Fruit fly (Drosophila melanogaster) whole organism, embryonic: ENCODE results near the gene CG17376.

ENCODE experiments used
- Awh ChIP-seq: fragments of 200-800 bp; sonication (Bioruptor generic); IDR thresholded peaks from 2 replicates; pipeline ENCODE4, ENCODE4 v1.3.6; 2022; ENCODE audit warnings: missing biosample characterization, missing genetic modification characterization
- BtbVII ChIP-seq: fragments of 200-800 bp; sonication (Bioruptor generic); optimal IDR thresholded peaks from 3 replicates; lab custom pipeline; 2017; ENCODE audit warnings: missing biosample characterization, mild to moderate bottlenecking, missing genetic modification characterization
- CG10147 ChIP-seq: fragments of 200-800 bp; sonication (Bioruptor generic); optimal IDR thresholded peaks from 2 replicates; lab custom pipeline; 2019; ENCODE audit warnings: missing biosample characterization, mild to moderate bottlenecking, missing genetic modification characterization, moderate library complexity
- CG10431 ChIP-seq: fragments of 200-800 bp; sonication (Bioruptor generic); optimal IDR thresholded peaks from 3 replicates; lab custom pipeline; 2018; ENCODE audit warnings: missing biosample characterization, mild to moderate bottlenecking, missing genetic modification characterization
- CG10543 ChIP-seq: fragments of 200-800 bp; sonication (Bioruptor generic); optimal IDR thresholded peaks from 3 replicates; lab custom pipeline; 2017; ENCODE audit warnings: missing biosample characterization, mild to moderate bottlenecking, missing genetic modification characterization, moderate library complexity
- CG13287 ChIP-seq: fragments of 200-800 bp; sonication (Bioruptor generic); IDR thresholded peaks from 2 replicates; pipeline ENCODE4 v1.3.6; 2022; ENCODE audit warnings: missing biosample characterization, missing genetic modification characterization; ENCODE audit not compliant: partially characterized antibody
- CG13296 ChIP-seq: fragments of 200-800 bp; sonication (Bioruptor generic); optimal IDR thresholded peaks from 3 replicates; lab custom pipeline; 2018; ENCODE audit warnings: missing biosample characterization, mild to moderate bottlenecking, missing genetic modification characterization
- CG18011 ChIP-seq: fragments of 200-800 bp; sonication (Bioruptor generic); optimal IDR thresholded peaks from 2 replicates; lab custom pipeline; 2017; ENCODE audit warnings: missing biosample characterization, missing genetic modification characterization, mild to moderate bottlenecking, moderate library complexity, missing genotype
- CG3407 ChIP-seq: fragments of 200-800 bp; sonication (Bioruptor generic); optimal IDR thresholded peaks from 2 replicates; lab custom pipeline; 2018; ENCODE audit warnings: missing biosample characterization, mild to moderate bottlenecking, missing genetic modification characterization
- CG4360 ChIP-seq: fragments of 200-800 bp; sonication (Bioruptor generic); IDR thresholded peaks from 2 replicates; pipeline ENCODE4 v1.3.6; 2022; ENCODE audit warnings: missing biosample characterization, missing genetic modification characterization
- CG4424 ChIP-seq: fragments of 200-800 bp; sonication (Bioruptor generic); optimal IDR thresholded peaks from 3 replicates; lab custom pipeline; 2016; ENCODE audit warnings: missing biosample characterization, missing genetic modification characterization
- CG6272 ChIP-seq: fragments of 200-800 bp; sonication (Bioruptor generic); IDR thresholded peaks from 2 replicates; pipeline ENCODE4 v1.3.6; 2022; ENCODE audit warnings: missing biosample characterization, missing genetic modification characterization
- CG6654 ChIP-seq: fragments of 200-800 bp; sonication (Bioruptor generic); optimal IDR thresholded peaks from 2 replicates; lab custom pipeline; 2017; ENCODE audit warnings: missing biosample characterization, mild to moderate bottlenecking, missing genetic modification characterization
- CG6813 ChIP-seq: fragments of 200-800 bp; sonication (Bioruptor generic); optimal IDR thresholded peaks from 2 replicates; lab custom pipeline; 2017; ENCODE audit warnings: missing biosample characterization, missing genetic modification characterization, mild to moderate bottlenecking, moderate library complexity, missing genetic modification reagents
- CG7928 ChIP-seq: fragments of 200-800 bp; sonication (Bioruptor generic); optimal IDR thresholded peaks from 2 replicates; lab custom pipeline; 2017; ENCODE audit warnings: missing biosample characterization, mild to moderate bottlenecking, missing genetic modification characterization
- CG9932 ChIP-seq: fragments of 200-800 bp; sonication (Bioruptor generic); IDR thresholded peaks from 2 replicates; pipeline ENCODE4 v1.3.6; 2022; ENCODE audit warnings: missing biosample characterization, missing genetic modification characterization
- Camta ChIP-seq: fragments of 200-800 bp; sonication (Bioruptor generic); optimal IDR thresholded peaks from 2 replicates; lab custom pipeline; 2016; ENCODE audit warnings: missing biosample characterization, missing genetic modification characterization
- D19A ChIP-seq: fragments of 200-800 bp; optimal IDR thresholded peaks from 3 replicates; lab custom pipeline; 2019; ENCODE audit warnings: missing biosample characterization, mild to moderate bottlenecking, missing genetic modification characterization, moderate library complexity
- Ets65A ChIP-seq: fragments of 200-800 bp; sonication (Bioruptor generic); peaks from one replicate; lab custom pipeline; 2016; ENCODE audit warnings: missing biosample characterization, missing genetic modification characterization
- Hr3 ChIP-seq: fragments of 200-800 bp; sonication (Bioruptor generic); optimal IDR thresholded peaks from 3 replicates; lab custom pipeline; 2016; ENCODE audit warnings: missing biosample characterization, missing genetic modification characterization
- Kr ChIP-seq: fragments of 200-800 bp; sonication (Bioruptor generic); optimal IDR thresholded peaks from 2 replicates; lab custom pipeline; 2017; ENCODE audit warnings: missing biosample characterization, mild to moderate bottlenecking, missing genetic modification characterization
- Lim3 ChIP-seq: fragments of 200-800 bp; sonication (Bioruptor generic); IDR thresholded peaks from 2 replicates; pipeline ENCODE4 v1.3.6; 2022; ENCODE audit warnings: missing biosample characterization, missing genetic modification characterization
- MESR4 ChIP-seq: fragments of 200-800 bp; sonication (Bioruptor generic); optimal IDR thresholded peaks from 2 replicates; lab custom pipeline; 2018; ENCODE audit warnings: missing biosample characterization, mild to moderate bottlenecking, missing genetic modification characterization, moderate library complexity
- Mrtf ChIP-seq: fragments of 200-800 bp; sonication (Bioruptor generic); IDR thresholded peaks from 3 replicates; pipeline ENCODE4 v1.3.6; 2022; ENCODE audit warnings: missing biosample characterization, missing genetic modification characterization
- Nf-YC ChIP-seq: fragments of 200-800 bp; optimal IDR thresholded peaks from 3 replicates; lab custom pipeline; 2019; ENCODE audit warnings: missing biosample characterization, mild to moderate bottlenecking, missing genetic modification characterization, moderate library complexity
- Sry-β ChIP-seq: fragments of 200-800 bp; sonication (Bioruptor generic); optimal IDR thresholded peaks from 2 replicates; lab custom pipeline; 2018; ENCODE audit warnings: missing biosample characterization, mild to moderate bottlenecking, missing genetic modification characterization, moderate library complexity
- Sry-δ ChIP-seq: fragments of 200-800 bp; sonication (Bioruptor generic); optimal IDR thresholded peaks from 2 replicates; lab custom pipeline; 2016; ENCODE audit warnings: missing biosample characterization, missing genetic modification characterization
- Trl ChIP-seq, 3 experiments: fragments of >200 bp in 2 of 3; fragments of 200-800 bp in 1 of 3; sonication (Bioruptor generic) in 1 of 3; optimal IDR thresholded peaks; 2 replicates in 1 of 3; 3 replicates in 2 of 3; lab custom pipeline; 2016 to 2017; ENCODE audit warnings: missing biosample characterization in 1 of 3, missing genetic modification characterization in 1 of 3
- Usf ChIP-seq: fragments of 200-800 bp; sonication (Bioruptor generic); optimal IDR thresholded peaks from 2 replicates; lab custom pipeline; 2017; ENCODE audit warnings: missing genotype, missing biosample characterization, missing genetic modification characterization
- amos ChIP-seq: fragments of 200-800 bp; sonication (Bioruptor generic); IDR thresholded peaks from 2 replicates; pipeline ENCODE4 v1.3.6; 2022; ENCODE audit warnings: missing biosample characterization, missing genetic modification characterization; ENCODE audit not compliant: partially characterized antibody
- bsh ChIP-seq, 2 experiments: fragments of 200-800 bp; sonication (Bioruptor generic); optimal IDR thresholded peaks; 2 replicates each; lab custom pipeline; 2017 to 2018; ENCODE audit warnings: mild to moderate bottlenecking in 2 of 2, missing biosample characterization in 2 of 2, missing genetic modification characterization in 2 of 2, moderate library complexity in 1 of 2
- caup ChIP-seq: fragments of 200-800 bp; sonication (Bioruptor generic); optimal IDR thresholded peaks from 3 replicates; lab custom pipeline; 2017; ENCODE audit warnings: missing biosample characterization, mild to moderate bottlenecking, missing genetic modification characterization, moderate library complexity; ENCODE audit not compliant: severe bottlenecking
- corto ChIP-seq: fragments of 200-800 bp; sonication (Bioruptor generic); optimal IDR thresholded peaks from 2 replicates; lab custom pipeline; 2016; ENCODE audit warnings: missing biosample characterization, mild to moderate bottlenecking, missing genetic modification characterization, moderate library complexity
- dysf ChIP-seq: fragments of 200-800 bp; sonication (Bioruptor generic); IDR thresholded peaks from 3 replicates; pipeline ENCODE4 v1.3.6; 2022; ENCODE audit warnings: missing biosample characterization, missing genetic modification characterization
- eve ChIP-seq, 2 experiments: fragments of >200 bp; optimal IDR thresholded peaks; 2 replicates each; lab custom pipeline; 2017; ENCODE audit warnings: missing biosample characterization in 2 of 2, missing genetic modification characterization in 2 of 2
- fd102C ChIP-seq: fragments of 200-800 bp; sonication (Bioruptor generic); optimal IDR thresholded peaks from 2 replicates; lab custom pipeline; 2018; ENCODE audit warnings: missing biosample characterization, mild to moderate bottlenecking, missing genetic modification characterization, moderate library complexity
- fd3F ChIP-seq: fragments of 200-800 bp; sonication (Bioruptor generic); optimal IDR thresholded peaks from 2 replicates; lab custom pipeline; 2018; ENCODE audit warnings: missing biosample characterization, mild to moderate bottlenecking, missing genetic modification characterization, moderate library complexity
- fd64A ChIP-seq: fragments of 200-800 bp; sonication (Bioruptor generic); optimal IDR thresholded peaks from 3 replicates; lab custom pipeline; 2018; ENCODE audit warnings: missing biosample characterization, mild to moderate bottlenecking, missing genetic modification characterization
- fru ChIP-seq: fragments of >200 bp; optimal IDR thresholded peaks from 2 replicates; lab custom pipeline; 2017
- gsb-n ChIP-seq: fragments of 200-800 bp; sonication (Bioruptor generic); optimal IDR thresholded peaks from 3 replicates; lab custom pipeline; 2018; ENCODE audit warnings: missing biosample characterization, mild to moderate bottlenecking, missing genetic modification characterization
- ham ChIP-seq: fragments of 200-800 bp; sonication (Bioruptor generic); IDR thresholded peaks from 2 replicates; pipeline ENCODE4 v1.3.6; 2022; ENCODE audit warnings: missing biosample characterization, missing genetic modification characterization
- jigr1 ChIP-seq: fragments of 200-800 bp; sonication (Bioruptor generic); IDR thresholded peaks from 3 replicates; pipeline ENCODE4 v1.3.6; 2022; ENCODE audit warnings: missing biosample characterization, missing genetic modification characterization
- klu ChIP-seq: fragments of 200-800 bp; sonication (Bioruptor generic); IDR thresholded peaks from 2 replicates; pipeline ENCODE4 v1.3.6; 2022; ENCODE audit warnings: missing biosample characterization, missing genetic modification characterization
- lmd ChIP-seq: fragments of 200-800 bp; sonication (Bioruptor generic); IDR thresholded peaks from 2 replicates; pipeline ENCODE4 v1.3.6; 2022; ENCODE audit warnings: missing biosample characterization, missing genetic modification characterization
- onecut ChIP-seq: fragments of 200-800 bp; sonication (Bioruptor generic); IDR thresholded peaks from 2 replicates; pipeline ENCODE4 v1.3.6; 2022; ENCODE audit warnings: missing biosample characterization, missing genetic modification characterization
- ranshi ChIP-seq: fragments of 200-800 bp; sonication (Bioruptor generic); IDR thresholded peaks from 2 replicates; pipeline ENCODE4 v1.3.6; 2022; ENCODE audit warnings: missing biosample characterization, missing genetic modification characterization
- sd ChIP-seq: fragments of 200-800 bp; sonication (Bioruptor generic); optimal IDR thresholded peaks from 3 replicates; lab custom pipeline; 2018; ENCODE audit warnings: missing biosample characterization, mild to moderate bottlenecking, missing genetic modification characterization, moderate library complexity
- stc ChIP-seq: fragments of 200-800 bp; sonication (Bioruptor generic); IDR thresholded peaks from 2 replicates; pipeline ENCODE4 v1.3.6; 2022; ENCODE audit warnings: missing biosample characterization, missing genetic modification characterization
- unpg ChIP-seq: fragments of 200-800 bp; sonication (Bioruptor generic); optimal IDR thresholded peaks from 3 replicates; lab custom pipeline; 2018; ENCODE audit warnings: missing biosample characterization, mild to moderate bottlenecking, missing genetic modification characterization, moderate library complexity
- vnd ChIP-seq: fragments of 200-800 bp; sonication (Bioruptor generic); IDR thresholded peaks from 3 replicates; pipeline ENCODE4 v1.3.6; 2022; ENCODE audit warnings: missing biosample characterization, missing genetic modification characterization; ENCODE audit not compliant: partially characterized antibody
- zen2 ChIP-seq: fragments of 200-800 bp; sonication (Bioruptor generic); IDR thresholded peaks from 3 replicates; pipeline ENCODE4 v1.3.6; 2022; ENCODE audit warnings: missing biosample characterization, missing genetic modification characterization; ENCODE audit not compliant: partially characterized antibody

Gene CG17376

dm6 chr2L:6791845-6792443 is 8.8 kb downstream of the CG17376 start (continued):
- peak; percentile 83 to 93 for TF ChIP-seq Trl (optimal IDR thresholded peaks at IDR 0.05; lab: Kevin White, UChicago)
- TF ChIP-seq Trl (GFP tag; optimal IDR thresholded peaks at IDR 0.05; lab: Kevin White, UChicago), result no peak
- TF ChIP-seq lmd (GFP tag; lab: Robert Waterston, UW), result no peak
- no peak for TF ChIP-seq jigr1 (GFP tag; lab: Robert Waterston, UW)
- TF ChIP-seq CG13287 (GFP tag; lab: Robert Waterston, UW), result peak; percentile 51
- no peak for TF ChIP-seq D19A (tag; lab: Kevin White, UChicago)
- no peak for TF ChIP-seq Sry-δ (GFP tag; lab: Kevin White, UChicago)
- TF ChIP-seq fd3F, result no peak
- no peak for TF ChIP-seq Lim3 (GFP tag; lab: Robert Waterston, UW)
- TF ChIP-seq Ets65A, result no peak
- TF ChIP-seq vnd, result no peak
- no peak for TF ChIP-seq stc (GFP tag; lab: Robert Waterston, UW)
- no peak for TF ChIP-seq fd64A (GFP tag; lab: Kevin White, UChicago)
- no peak for TF ChIP-seq onecut (GFP tag; lab: Robert Waterston, UW)
- TF ChIP-seq ham (GFP tag; lab: Robert Waterston, UW), result no peak
- peak; percentile 4 for TF ChIP-seq gsb-n (tag; lab: Kevin White, UChicago)
- no peak for TF ChIP-seq caup (GFP tag; lab: Kevin White, UChicago)
- TF ChIP-seq CG10431 (GFP tag; lab: Kevin White, UChicago), result no peak
- TF ChIP-seq fru (lab: Kevin White, UChicago), result no peak
- TF ChIP-seq unpg (GFP tag; lab: Kevin White, UChicago), result no peak
- TF ChIP-seq sd (tag; lab: Kevin White, UChicago), result peak; percentile 57
- TF ChIP-seq ranshi (GFP tag; lab: Robert Waterston, UW), result no peak
- TF ChIP-seq Sry-β, result no peak
- TF ChIP-seq MESR4, result no peak
- TF ChIP-seq CG9932 (GFP tag; lab: Robert Waterston, UW), result 0 out of 2 replicates have a peak, but pooled peaks have one; percentile 19
- no peak for TF ChIP-seq Mrtf (GFP tag; lab: Robert Waterston, UW)
- TF ChIP-seq CG4424 (GFP tag; lab: Kevin White, UChicago), result no peak
- no peak for TF ChIP-seq CG7928 (GFP tag; lab: Kevin White, UChicago)
- no peak for TF ChIP-seq Hr3 (GFP tag; lab: Kevin White, UChicago)
- TF ChIP-seq zen2, result 0 out of 3 replicates have a peak, but pooled peaks have one; percentile 4
- TF ChIP-seq CG10147 (GFP tag; lab: Kevin White, UChicago), result no peak
- no peak for TF ChIP-seq klu
- no peak for TF ChIP-seq Kr (GFP tag; lab: Kevin White, UChicago)
- TF ChIP-seq CG6272 (GFP tag; lab: Robert Waterston, UW), result no peak
- TF ChIP-seq CG4360, result peak; percentile 29; the same call in 1 of the 2 replicates

dm6 chr2L:6789358-6789757 is 11.3 kb downstream of the CG17376 start:
- peak in 1 of 2 experiments; percentile 2 for TF ChIP-seq bsh (GFP tag; optimal IDR thresholded peaks at IDR 0.05; lab: Kevin White, UChicago)
- no peak for TF ChIP-seq ranshi (GFP tag; lab: Robert Waterston, UW)
- peak; percentile 21 for TF ChIP-seq corto (GFP tag; lab: Kevin White, UChicago)
- no peak for TF ChIP-seq Camta (GFP tag; lab: Kevin White, UChicago)
- peak; percentile 36 for TF ChIP-seq CG10543 (GFP tag; lab: Kevin White, UChicago)
- peak; percentile 33 for TF ChIP-seq CG6813 (GFP tag; lab: Kevin White, UChicago)
- TF ChIP-seq Nf-YC, result peak; percentile 15
- no peak for TF ChIP-seq CG6654
- no peak for TF ChIP-seq fd102C
- no peak for TF ChIP-seq amos (GFP tag; lab: Robert Waterston, UW)
- TF ChIP-seq BtbVII (GFP tag; lab: Kevin White, UChicago), result peak; percentile 25
- no peak for TF ChIP-seq CG18011
- no peak for TF ChIP-seq eve (GFP tag; optimal IDR thresholded peaks at IDR 0.05; lab: Kevin White, UChicago)
- no peak for TF ChIP-seq CG3407 (GFP tag; lab: Kevin White, UChicago)
- no peak for TF ChIP-seq dysf (GFP tag; lab: Robert Waterston, UW)
- TF ChIP-seq CG13296 (GFP tag; lab: Kevin White, UChicago), result peak; percentile 47
- no peak for TF ChIP-seq Usf (GFP tag; lab: Kevin White, UChicago)
- TF ChIP-seq Awh (GFP tag; lab: Robert Waterston, UW), result no peak
